Worm (Caenorhabditis elegans) whole organism, young adult: ENCODE measurements around the gene cdc-42.

Experiments
- B0035.1 ChIP-seq: sonication (generic microtip); optimal IDR thresholded peaks from 2 replicates; lab custom pipeline; 2016; ENCODE audit warnings: missing genetic modification characterization, mild to moderate bottlenecking, missing compliant biosample characterization, missing genotype, missing genetic modification reagents
- B0336.3 ChIP-seq: fragments of 200-800 bp; sonication (Bioruptor generic); IDR thresholded peaks from 2 replicates; pipeline ENCODE4 v1.3.6; 2022; ENCODE audit warnings: missing genetic modification characterization, missing compliant biosample characterization
- C06A6.2 ChIP-seq: fragments of 200-800 bp; sonication (Bioruptor generic); conservative IDR thresholded peaks from 2 replicates; pipeline ENCODE4 v1.3.6; 2022; ENCODE audit warnings: missing genetic modification characterization, missing compliant biosample characterization
- C17E4.6 ChIP-seq: fragments of 200-800 bp; sonication (Bioruptor generic); IDR thresholded peaks from 2 replicates; pipeline ENCODE4 v1.3.6; 2022; ENCODE audit warnings: missing genetic modification reagents, missing genetic modification characterization, missing compliant biosample characterization
- F33H1.4 ChIP-seq: fragments of 200-800 bp; sonication (Bioruptor generic); IDR thresholded peaks from 2 replicates; pipeline ENCODE4 v1.3.6; 2022; ENCODE audit warnings: missing genetic modification reagents, missing genetic modification characterization, missing compliant biosample characterization
- F39B2.1 ChIP-seq: fragments of 200-800 bp; sonication (Bioruptor generic); IDR thresholded peaks from 2 replicates; pipeline ENCODE4 v1.3.6; 2022; ENCODE audit warnings: missing genetic modification reagents, missing genetic modification characterization, missing compliant biosample characterization
- F55B11.4 ChIP-seq: sonication (generic microtip); optimal IDR thresholded peaks from 2 replicates; lab custom pipeline; 2016; ENCODE audit warnings: missing compliant biosample characterization, missing genetic modification characterization, borderline replicate concordance; ENCODE audit not compliant: insufficient read depth
- F57A8.1 ChIP-seq: fragments of 200-800 bp; sonication (Bioruptor generic); optimal IDR thresholded peaks from 2 replicates; lab custom pipeline; 2018; ENCODE audit warnings: mild to moderate bottlenecking, missing genetic modification characterization, moderate library complexity, missing compliant biosample characterization
- K11D2.4 ChIP-seq: fragments of 200-800 bp; sonication (Bioruptor generic); IDR thresholded peaks from 2 replicates; pipeline ENCODE4 v1.3.6; 2022; ENCODE audit warnings: missing genetic modification reagents, missing genetic modification characterization, missing compliant biosample characterization
- K12H6.12 ChIP-seq: fragments of 200-800 bp; sonication (Bioruptor generic); optimal IDR thresholded peaks from 2 replicates; lab custom pipeline; 2018; ENCODE audit warnings: mild to moderate bottlenecking, missing genetic modification characterization, missing compliant biosample characterization
- T07F8.4 ChIP-seq: sonication (generic microtip); optimal IDR thresholded peaks from 2 replicates; lab custom pipeline; 2016; ENCODE audit warnings: mild to moderate bottlenecking, missing genetic modification characterization, moderate library complexity, missing compliant biosample characterization
- T26A5.8 ChIP-seq: sonication (generic microtip); optimal IDR thresholded peaks from 2 replicates; lab custom pipeline; 2016; ENCODE audit warnings: missing genetic modification characterization, missing compliant biosample characterization
- Y53F4B.3 ChIP-seq: fragments of 200-800 bp; sonication (Bioruptor generic); IDR thresholded peaks from 2 replicates; pipeline ENCODE4 v1.3.6; 2022; ENCODE audit warnings: missing genetic modification reagents, missing genetic modification characterization, missing compliant biosample characterization
- ZK185.1 ChIP-seq: sonication (generic microtip); optimal IDR thresholded peaks from 2 replicates; lab custom pipeline; 2016; ENCODE audit warnings: mild to moderate bottlenecking, missing genetic modification characterization, missing compliant biosample characterization; ENCODE audit not compliant: poor library complexity, severe bottlenecking
- akir-1 ChIP-seq: fragments of 200-800 bp; sonication (Bioruptor generic); optimal IDR thresholded peaks from 2 replicates; lab custom pipeline; 2018; ENCODE audit warnings: mild to moderate bottlenecking, missing genetic modification characterization, moderate library complexity, missing compliant biosample characterization
- ama-1 ChIP-seq, 3 experiments: fragments of 150-350 bp in 1 of 3; sonication (generic microtip) in 2 of 3; optimal IDR thresholded peaks; 2 replicates each; lab custom pipeline; 2014 to 2018; ENCODE audit warnings: missing biosample characterization in 2 of 3, missing genetic modification characterization in 2 of 3, missing genetic modification reagents in 2 of 3
- aptf-3 ChIP-seq: fragments of 200-800 bp; sonication (Bioruptor generic); IDR thresholded peaks from 2 replicates; pipeline ENCODE4 v1.3.6; 2022; ENCODE audit warnings: missing genetic modification characterization, missing compliant biosample characterization
- bed-2 ChIP-seq: fragments of 200-800 bp; sonication (Bioruptor generic); IDR thresholded peaks from 2 replicates; pipeline ENCODE4 v1.3.6; 2022; ENCODE audit warnings: missing genetic modification reagents, missing genetic modification characterization, missing compliant biosample characterization
- ccch-3 ChIP-seq: fragments of 200-800 bp; sonication (Bioruptor generic); optimal IDR thresholded peaks from 2 replicates; lab custom pipeline; 2018; ENCODE audit warnings: mild to moderate bottlenecking, missing genetic modification characterization, missing compliant biosample characterization
- ceh-40 ChIP-seq: fragments of 200-800 bp; sonication (Bioruptor generic); IDR thresholded peaks from 2 replicates; pipeline ENCODE4 v1.3.6; 2022; ENCODE audit warnings: missing genetic modification characterization, missing compliant biosample characterization
- ceh-58 ChIP-seq: fragments of 200-800 bp; sonication (Bioruptor generic); IDR thresholded peaks from 2 replicates; pipeline ENCODE4 v1.3.6; 2022; ENCODE audit warnings: missing genetic modification characterization, missing compliant biosample characterization
- ceh-91 ChIP-seq: fragments of 200-800 bp; sonication (Bioruptor generic); IDR thresholded peaks from 2 replicates; pipeline ENCODE4 v1.3.6; 2022; ENCODE audit warnings: missing genetic modification reagents, missing genetic modification characterization, missing compliant biosample characterization
- dox-1 ChIP-seq: fragments of 200-800 bp; sonication (Bioruptor generic); IDR thresholded peaks from 2 replicates; pipeline ENCODE4 v1.3.6; 2022; ENCODE audit warnings: missing genetic modification reagents, missing genetic modification characterization, missing compliant biosample characterization
- egl-44 ChIP-seq: fragments of 200-800 bp; sonication (Bioruptor generic); IDR thresholded peaks from 2 replicates; pipeline ENCODE4 v1.3.6; 2022; ENCODE audit warnings: missing genetic modification reagents, missing genetic modification characterization, missing compliant biosample characterization
- him-1 ChIP-seq: sonication (generic microtip); optimal IDR thresholded peaks from 2 replicates; lab custom pipeline; 2016; ENCODE audit warnings: missing genotype, missing genetic modification reagents, missing genetic modification characterization, missing compliant biosample characterization
- hlh-26 ChIP-seq: fragments of 200-800 bp; sonication (Bioruptor generic); conservative IDR thresholded peaks from 2 replicates; pipeline ENCODE4 v1.3.6; 2022; ENCODE audit warnings: missing genetic modification reagents, missing genetic modification characterization, missing compliant biosample characterization
- hmg-1.2 ChIP-seq: fragments of 200-800 bp; sonication (Bioruptor generic); IDR thresholded peaks from 2 replicates; pipeline ENCODE4 v1.3.6; 2022; ENCODE audit warnings: missing genetic modification reagents, missing genetic modification characterization, missing compliant biosample characterization
- lag-1 ChIP-seq: fragments of 200-800 bp; sonication (Bioruptor generic); IDR thresholded peaks from 2 replicates; pipeline ENCODE4 v1.3.6; 2022; ENCODE audit warnings: missing genetic modification reagents, missing genetic modification characterization, missing compliant biosample characterization
- lin-40 ChIP-seq: sonication (generic microtip); optimal IDR thresholded peaks from 2 replicates; lab custom pipeline; 2016; ENCODE audit warnings: missing genetic modification characterization, mild to moderate bottlenecking, missing compliant biosample characterization, missing genotype, missing genetic modification reagents
- lir-1 ChIP-seq: fragments of 200-800 bp; sonication (Bioruptor generic); conservative IDR thresholded peaks from 2 replicates; pipeline ENCODE4 v1.3.6; 2022; ENCODE audit warnings: missing genetic modification reagents, missing genetic modification characterization, missing compliant biosample characterization
- madf-3 ChIP-seq: fragments of 200-800 bp; sonication (Bioruptor generic); IDR thresholded peaks from 2 replicates; pipeline ENCODE4 v1.3.6; 2022; ENCODE audit warnings: missing genetic modification reagents, missing genetic modification characterization, missing compliant biosample characterization
- mcd-1 ChIP-seq: fragments of 200-800 bp; sonication (Bioruptor generic); IDR thresholded peaks from 2 replicates; pipeline ENCODE4 v1.3.6; 2022; ENCODE audit warnings: missing genetic modification reagents, missing genetic modification characterization, missing compliant biosample characterization
- nfya-2 ChIP-seq: fragments of 200-800 bp; sonication (Bioruptor generic); IDR thresholded peaks from 2 replicates; pipeline ENCODE4 v1.3.6; 2022; ENCODE audit warnings: missing genetic modification reagents, missing genetic modification characterization, missing compliant biosample characterization
- nfyb-1 ChIP-seq: fragments of 200-800 bp; sonication (Bioruptor generic); IDR thresholded peaks from 2 replicates; pipeline ENCODE4 v1.3.6; 2022; ENCODE audit warnings: missing genetic modification reagents, missing genetic modification characterization, missing compliant biosample characterization
- nhr-120 ChIP-seq: fragments of 200-800 bp; sonication (Bioruptor generic); IDR thresholded peaks from 2 replicates; pipeline ENCODE4 v1.3.6; 2022; ENCODE audit warnings: missing genetic modification characterization, missing compliant biosample characterization
- nhr-80 ChIP-seq: sonication (generic microtip); optimal IDR thresholded peaks from 2 replicates; lab custom pipeline; 2016; ENCODE audit warnings: missing genetic modification characterization, missing compliant biosample characterization
- sea-2 ChIP-seq: fragments of 200-800 bp; sonication (Bioruptor generic); IDR thresholded peaks from 2 replicates; pipeline ENCODE4 v1.3.6; 2022; ENCODE audit warnings: missing genetic modification characterization, missing compliant biosample characterization
- somi-1 ChIP-seq: fragments of 200-800 bp; sonication (Bioruptor generic); optimal IDR thresholded peaks from 2 replicates; lab custom pipeline; 2018; ENCODE audit warnings: mild to moderate bottlenecking, missing genetic modification characterization, missing compliant biosample characterization
- tbx-9 ChIP-seq: sonication (generic microtip); optimal IDR thresholded peaks from 2 replicates; lab custom pipeline; 2016; ENCODE audit warnings: borderline replicate concordance, missing genetic modification characterization, inconsistent platforms, missing compliant biosample characterization
- zfh-2 ChIP-seq: fragments of 200-800 bp; sonication (Bioruptor generic); conservative IDR thresholded peaks from 2 replicates; pipeline ENCODE4 v1.3.6; 2022; ENCODE audit warnings: missing genetic modification reagents, missing genetic modification characterization, missing compliant biosample characterization
- ztf-22 ChIP-seq: fragments of 200-800 bp; sonication (Bioruptor generic); optimal IDR thresholded peaks from 2 replicates; lab custom pipeline; 2018; ENCODE audit warnings: mild to moderate bottlenecking, missing genetic modification characterization, moderate library complexity, missing compliant biosample characterization
- ztf-28 ChIP-seq: fragments of 200-800 bp; sonication (Bioruptor generic); IDR thresholded peaks from 2 replicates; pipeline ENCODE4 v1.3.6; 2022; ENCODE audit warnings: missing genetic modification reagents, missing genetic modification characterization, missing compliant biosample characterization

Gene cdc-42

DNA sequence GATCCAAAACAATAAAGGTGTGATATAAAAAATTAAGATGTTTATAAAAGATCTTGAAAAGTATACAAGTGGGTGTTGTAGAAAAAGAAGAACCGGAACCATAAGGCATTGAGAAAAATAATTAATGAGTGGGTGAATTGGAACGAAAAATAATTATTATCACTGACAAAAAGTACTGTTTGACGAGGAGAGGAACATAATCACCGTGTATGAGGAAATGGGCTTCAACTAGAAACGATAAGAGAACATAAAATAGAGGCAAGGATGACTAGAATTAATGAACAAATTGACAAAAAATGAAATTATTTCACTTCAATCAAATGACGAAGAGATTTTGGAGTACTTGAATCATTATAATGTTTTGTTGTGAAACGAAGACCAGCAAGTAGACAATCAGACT is 2.0 kb downstream of the cdc-42 start:
- TF ChIP-seq him-1 (tag; lab: Kevin White, UChicago) (peak; percentile 2), ztf-28 (GFP tag; lab: Robert Waterston, UW) (no peak), T07F8.4 (tag; lab: Kevin White, UChicago) (no peak), hlh-26 (GFP tag; lab: Robert Waterston, UW) (no peak), Y53F4B.3 (GFP tag; lab: Robert Waterston, UW) (no peak), nhr-80 (tag; lab: Kevin White, UChicago) (peak; percentile 52)
- TF ChIP-seq, all 124 proteins: peak for 2

DNA sequence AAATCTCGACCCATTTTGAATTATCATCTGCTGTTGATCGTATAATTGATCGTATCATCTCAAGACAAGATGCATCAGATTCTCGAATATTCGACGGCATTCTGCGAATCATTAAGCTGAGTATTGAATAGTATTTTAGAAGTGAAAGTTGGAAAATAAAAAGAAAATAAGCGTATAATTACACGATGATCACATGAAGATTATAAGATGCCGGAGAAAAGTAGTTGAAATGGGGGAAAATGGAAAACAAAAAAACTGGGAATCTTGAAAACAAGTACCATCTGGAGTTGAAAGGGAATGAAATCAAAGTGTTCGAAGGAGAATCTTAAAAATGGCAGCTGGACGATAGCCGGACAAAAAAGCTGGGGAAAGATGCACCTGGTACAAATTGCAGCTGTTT is 4.2 kb downstream of the cdc-42 start, which contains the start of gene R07G3.8:
Gene R07G3.8, minus strand, starts transcription at position 101 of the 400 bp plus-strand sequence.
- no peak for TF ChIP-seq lir-1
- no peak for TF ChIP-seq K12H6.12
- TF ChIP-seq Y53F4B.3 (GFP tag; lab: Robert Waterston, UW): no peak
- TF ChIP-seq nfya-2 (GFP tag; lab: Robert Waterston, UW): no peak
- TF ChIP-seq tbx-9: no peak
- no peak for TF ChIP-seq madf-3 (GFP tag; lab: Robert Waterston, UW)
- no peak for TF ChIP-seq nhr-80 (tag; lab: Kevin White, UChicago)
- TF ChIP-seq F55B11.4 (tag; lab: Kevin White, UChicago): no peak
- no peak for TF ChIP-seq bed-2 (GFP tag; lab: Robert Waterston, UW)

DNA sequence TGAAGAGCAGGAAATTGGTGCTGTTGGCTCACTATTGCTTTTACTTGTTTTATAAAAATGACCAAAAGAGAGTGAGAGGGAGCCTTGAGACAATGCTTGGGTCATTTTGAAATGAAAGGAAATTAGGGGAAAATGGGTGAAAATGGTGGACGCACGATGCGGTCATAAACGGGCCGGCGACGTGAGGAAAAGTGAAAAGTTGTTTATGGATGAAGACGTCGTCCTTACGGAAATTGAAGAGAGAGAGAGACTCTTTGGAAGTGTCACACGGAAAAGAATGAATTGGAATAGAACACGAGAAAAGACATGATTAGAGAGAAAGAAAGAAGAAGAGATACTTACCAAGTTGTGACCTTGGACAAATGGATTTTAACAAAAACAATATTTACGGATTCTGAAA is 5.3 kb downstream of the cdc-42 start:
- TF ChIP-seq ztf-28 (GFP tag; lab: Robert Waterston, UW) (no peak), hlh-26 (GFP tag; lab: Robert Waterston, UW) (no peak), F33H1.4 (GFP tag; lab: Robert Waterston, UW) (no peak), lin-40 (tag; lab: Kevin White, UChicago) (no peak), aptf-3 (GFP tag; lab: Robert Waterston, UW) (no peak), ceh-40 (no peak), akir-1 (no peak), C06A6.2 (GFP tag; lab: Robert Waterston, UW) (no peak), T07F8.4 (tag; lab: Kevin White, UChicago) (no peak), K11D2.4 (GFP tag; lab: Robert Waterston, UW) (no peak)
- TF ChIP-seq, all 124 proteins: peak for 0

DNA sequence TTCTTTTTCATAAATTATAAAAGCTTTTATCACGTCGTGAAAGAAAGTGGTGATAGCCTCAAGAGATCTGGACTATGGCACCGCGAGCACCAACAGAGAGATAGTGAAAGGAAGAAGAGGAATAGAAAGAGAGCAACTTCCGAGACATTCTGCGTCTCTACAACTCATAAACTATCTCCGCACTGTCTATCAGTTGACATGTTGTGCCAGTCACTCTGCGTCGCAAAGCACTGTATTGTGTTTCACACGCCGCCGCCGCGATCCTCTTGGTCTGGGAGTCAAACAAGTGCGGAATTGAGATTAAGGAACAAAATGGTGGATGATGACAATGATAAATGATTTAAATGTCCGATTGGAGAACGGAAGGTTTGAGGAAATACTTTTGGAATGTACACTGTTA is 7.2 kb downstream of the cdc-42 start:
- no peak for TF ChIP-seq lag-1
- no peak for TF ChIP-seq egl-44
- TF ChIP-seq T07F8.4 (tag; lab: Kevin White, UChicago): no peak
- TF ChIP-seq lin-40 (tag; lab: Kevin White, UChicago): no peak
- TF ChIP-seq F57A8.1 (GFP tag; lab: Kevin White, UChicago): no peak
- no peak for TF ChIP-seq aptf-3 (GFP tag; lab: Robert Waterston, UW)
- TF ChIP-seq ama-1 (optimal IDR thresholded peaks at IDR 0.05; lab: Kevin White, UChicago): no peak
- TF ChIP-seq ama-1 (GFP tag; optimal IDR thresholded peaks at IDR 0.05; lab: Kevin White, UChicago): no peak
- peak; percentile 40; the same call in 1 of the 2 replicates for TF ChIP-seq zfh-2 (GFP tag; lab: Robert Waterston, UW)
- no peak for TF ChIP-seq ZK185.1 (tag; lab: Kevin White, UChicago)
- TF ChIP-seq ztf-22 (GFP tag; lab: Kevin White, UChicago): no peak
- TF ChIP-seq mcd-1 (GFP tag; lab: Robert Waterston, UW): no peak
- no peak for TF ChIP-seq B0336.3 (GFP tag; lab: Robert Waterston, UW)
- no peak for TF ChIP-seq him-1 (tag; lab: Kevin White, UChicago)
- TF ChIP-seq F39B2.1 (GFP tag; lab: Robert Waterston, UW): no peak
- TF ChIP-seq ceh-91: no peak
- no peak for TF ChIP-seq ccch-3 (GFP tag; lab: Kevin White, UChicago)
- TF ChIP-seq hmg-1.2 (GFP tag; lab: Robert Waterston, UW): peak; percentile 64; the same call in 1 of the 2 replicates
- no peak for TF ChIP-seq sea-2
- no peak for TF ChIP-seq nhr-120 (GFP tag; lab: Robert Waterston, UW)
- TF ChIP-seq somi-1: no peak
- no peak for TF ChIP-seq ceh-58 (GFP tag; lab: Robert Waterston, UW)
- TF ChIP-seq T26A5.8 (tag; lab: Kevin White, UChicago): no peak
- peak; percentile 77 for TF ChIP-seq nhr-80 (tag; lab: Kevin White, UChicago)
- no peak for TF ChIP-seq B0035.1 (tag; lab: Kevin White, UChicago)
- TF ChIP-seq nfyb-1 (GFP tag; lab: Robert Waterston, UW): 0 out of 2 replicates have a peak, but pooled peaks have one; percentile 26
- no peak for TF ChIP-seq ztf-28 (GFP tag; lab: Robert Waterston, UW)
- peak; percentile 7; the same call in 1 of the 2 replicates for TF ChIP-seq dox-1 (GFP tag; lab: Robert Waterston, UW)
- TF ChIP-seq C17E4.6 (GFP tag; lab: Robert Waterston, UW): no peak
- TF ChIP-seq ceh-40: no peak
